Worm (Caenorhabditis elegans) whole organism, L4 larva: ENCODE results near the gene T16H12.2.
A peak's percentile ranks its signal among the peaks of the same experiment; 100 is the strongest.

ENCODE experiments used
- D1046.2 ChIP-seq: fragments of 200-800 bp; sonication (Bioruptor generic); IDR thresholded peaks from 2 replicates; pipeline ENCODE4 v1.3.6; 2022; ENCODE audit warnings: missing genetic modification characterization, missing compliant biosample characterization
- F37D6.2 ChIP-seq: sonication (generic microtip); optimal IDR thresholded peaks from 2 replicates; lab custom pipeline; 2016; ENCODE audit warnings: mild to moderate bottlenecking, missing genetic modification characterization, missing compliant biosample characterization
- F49E8.2 ChIP-seq: sonication (generic microtip); optimal IDR thresholded peaks from 2 replicates; lab custom pipeline; 2016; ENCODE audit warnings: missing compliant biosample characterization, mild to moderate bottlenecking, missing genetic modification characterization, borderline replicate concordance
- R02D3.7 ChIP-seq: fragments of 150-350 bp; sonication (generic microtip); optimal IDR thresholded peaks from 3 replicates; lab custom pipeline; 2014; ENCODE audit warnings: missing biosample characterization, missing genetic modification characterization
- ZK546.5 ChIP-seq, 2 experiments: sonication (generic microtip); optimal IDR thresholded peaks; 2 replicates each; lab custom pipeline; 2017; ENCODE audit warnings: missing biosample characterization in 2 of 2, missing genetic modification characterization in 2 of 2
- arid-1 ChIP-seq: fragments of 200-800 bp; sonication (Bioruptor generic); conservative IDR thresholded peaks from 2 replicates; pipeline ENCODE4 v1.3.6; 2022; ENCODE audit warnings: missing genetic modification reagents, missing genetic modification characterization, missing compliant biosample characterization
- attf-4 ChIP-seq: sonication (generic microtip); optimal IDR thresholded peaks from 3 replicates; lab custom pipeline; 2017; ENCODE audit warnings: missing biosample characterization, missing genetic modification characterization
- ceh-28 ChIP-seq: fragments of 150-350 bp; optimal IDR thresholded peaks from 2 replicates; lab custom pipeline; 2014; ENCODE audit warnings: missing biosample characterization, missing genetic modification reagents, missing genetic modification characterization
- ceh-32 ChIP-seq: sonication (generic microtip); optimal IDR thresholded peaks from 2 replicates; lab custom pipeline; 2016; ENCODE audit warnings: mild to moderate bottlenecking, missing genetic modification characterization, missing compliant biosample characterization; ENCODE audit not compliant: poor library complexity
- dmd-9 ChIP-seq: fragments of 200-800 bp; sonication (Bioruptor generic); IDR thresholded peaks from 2 replicates; pipeline ENCODE4 v1.3.6; 2022; ENCODE audit warnings: missing genetic modification reagents, missing genetic modification characterization, missing compliant biosample characterization
- dpl-1 ChIP-seq: fragments of 150-350 bp; optimal IDR thresholded peaks from 2 replicates; lab custom pipeline; 2014; ENCODE audit warnings: missing biosample characterization, missing genetic modification reagents, missing genetic modification characterization
- duxl-1 ChIP-seq: sonication (generic microtip); optimal IDR thresholded peaks from 2 replicates; lab custom pipeline; 2016; ENCODE audit warnings: mild to moderate bottlenecking, missing genetic modification characterization, moderate library complexity, missing compliant biosample characterization; ENCODE audit not compliant: poor library complexity
- dve-1 ChIP-seq: sonication (generic microtip); optimal IDR thresholded peaks from 2 replicates; lab custom pipeline; 2017; ENCODE audit warnings: antibody characterized with exemption, mild to moderate bottlenecking, missing genetic modification characterization, missing compliant biosample characterization; ENCODE audit not compliant: insufficient read depth
- fkh-10 ChIP-seq: fragments of 150-350 bp; optimal IDR thresholded peaks from 2 replicates; lab custom pipeline; 2014; ENCODE audit warnings: missing biosample characterization, missing genetic modification reagents, missing genetic modification characterization
- hmg-1.1 ChIP-seq: fragments of 200-800 bp; sonication (Bioruptor generic); IDR thresholded peaks from 2 replicates; pipeline ENCODE4 v1.3.6; 2022; ENCODE audit warnings: missing genetic modification reagents, missing genetic modification characterization, missing compliant biosample characterization
- lim-7 ChIP-seq: fragments of 200-800 bp; sonication (Bioruptor generic); IDR thresholded peaks from 2 replicates; pipeline ENCODE4 v1.3.6; 2022; ENCODE audit warnings: missing genetic modification characterization, missing compliant biosample characterization
- lin-15B ChIP-seq: fragments of 150-350 bp; sonication (generic microtip); optimal IDR thresholded peaks from 3 replicates; lab custom pipeline; 2014; ENCODE audit warnings: missing biosample characterization, missing genetic modification characterization
- lin-39 ChIP-seq: fragments of 150-350 bp; optimal IDR thresholded peaks from 2 replicates; lab custom pipeline; 2014; ENCODE audit warnings: missing biosample characterization, missing genetic modification reagents, missing genetic modification characterization
- lsy-2 ChIP-seq, 2 experiments: fragments of 150-350 bp in 1 of 2; sonication (generic microtip) in 1 of 2; optimal IDR thresholded peaks; 2 replicates each; lab custom pipeline; 2014 to 2017; ENCODE audit warnings: missing biosample characterization in 2 of 2, missing genetic modification characterization in 2 of 2
- madf-5 ChIP-seq, 2 experiments: fragments of 200-800 bp; sonication (Bioruptor generic); IDR thresholded peaks; 2 replicates each; pipeline ENCODE4 v1.3.6; 2022; ENCODE audit warnings: missing compliant biosample characterization in 2 of 2, missing genetic modification characterization in 2 of 2
- mdt-29 ChIP-seq: fragments of 200-800 bp; sonication (Bioruptor generic); IDR thresholded peaks from 2 replicates; pipeline ENCODE4 v1.3.6; 2022; ENCODE audit warnings: missing genetic modification reagents, missing genetic modification characterization, missing compliant biosample characterization
- mes-2 ChIP-seq: sonication (generic microtip); optimal IDR thresholded peaks from 2 replicates; lab custom pipeline; 2016; ENCODE audit warnings: missing genotype, mild to moderate bottlenecking, missing genetic modification characterization, missing compliant biosample characterization; ENCODE audit not compliant: poor library complexity, severe bottlenecking
- nhr-10 ChIP-seq: fragments of 150-350 bp; optimal IDR thresholded peaks from 2 replicates; lab custom pipeline; 2014; ENCODE audit warnings: missing biosample characterization, missing genetic modification characterization
- nhr-237 ChIP-seq: sonication (generic microtip); optimal IDR thresholded peaks from 2 replicates; lab custom pipeline; 2017; ENCODE audit warnings: missing biosample characterization, missing genetic modification characterization
- nhr-76 ChIP-seq: fragments of 150-350 bp; optimal IDR thresholded peaks from 2 replicates; lab custom pipeline; 2014; ENCODE audit warnings: missing biosample characterization, missing genetic modification characterization
- nhr-77 ChIP-seq: fragments of 150-350 bp; optimal IDR thresholded peaks from 2 replicates; lab custom pipeline; 2014; ENCODE audit warnings: missing biosample characterization, missing genetic modification characterization
- pha-4 ChIP-seq, 2 experiments: fragments of 150-350 bp in 1 of 2; fragments of 200-800 bp in 1 of 2; sonication (Bioruptor generic) in 1 of 2; IDR thresholded peaks in 1 of 2; optimal IDR thresholded peaks in 1 of 2; 2 replicates each; pipeline versions ENCODE4 v1.3.6 to Lab custom; 2014 to 2022; ENCODE audit warnings: missing genetic modification characterization in 2 of 2, missing genetic modification reagents in 2 of 2, missing biosample characterization in 1 of 2, missing compliant biosample characterization in 1 of 2
- rbr-2 ChIP-seq: sonication (generic microtip); optimal IDR thresholded peaks from 2 replicates; lab custom pipeline; 2016; ENCODE audit warnings: missing genotype, missing genetic modification characterization, missing compliant biosample characterization
- saeg-2 ChIP-seq: fragments of 200-800 bp; sonication (Bioruptor generic); IDR thresholded peaks from 2 replicates; pipeline ENCODE4 v1.3.6; 2022; ENCODE audit warnings: missing genetic modification reagents, missing genetic modification characterization, missing compliant biosample characterization
- spr-3 ChIP-seq: fragments of 200-800 bp; sonication (Bioruptor generic); optimal IDR thresholded peaks from 2 replicates; lab custom pipeline; 2018; ENCODE audit warnings: mild to moderate bottlenecking, missing genetic modification characterization, missing compliant biosample characterization
- tra-1 ChIP-seq: fragments of 200-800 bp; sonication (Bioruptor generic); IDR thresholded peaks from 2 replicates; pipeline ENCODE4 v1.3.6; 2022; ENCODE audit warnings: missing genetic modification reagents, missing genetic modification characterization, missing compliant biosample characterization
- ztf-11 ChIP-seq: fragments of 150-350 bp; optimal IDR thresholded peaks from 2 replicates; lab custom pipeline; 2014; ENCODE audit warnings: missing biosample characterization, missing genetic modification characterization

Gene T16H12.2

ce11 chrIII:10108995-10109394 lies 22.9 kb downstream of the T16H12.2 start, which contains the start of gene T16H12.9:
Gene T16H12.9 (plus strand): TSS chrIII:10109295.
- TF ChIP-seq dmd-9 (no peak), pha-4 (GFP tag; IDR thresholded peaks at IDR 0.05; lab: Robert Waterston, UW) (no peak), pha-4 (tag; optimal IDR thresholded peaks at IDR 0.05; lab: Kevin White, UChicago) (no peak), ztf-11 (tag; lab: Kevin White, UChicago) (no peak), mes-2 (tag; lab: Kevin White, UChicago) (no peak), nhr-76 (tag; lab: Kevin White, UChicago) (no peak), saeg-2 (GFP tag; lab: Robert Waterston, UW) (no peak), nhr-10 (no peak), ceh-28 (tag; lab: Kevin White, UChicago) (no peak), fkh-10 (GFP tag; lab: Kevin White, UChicago) (no peak), lim-7 (GFP tag; lab: Robert Waterston, UW) (no peak)

ce11 chrIII:10112958-10113357 lies 26.9 kb downstream of the T16H12.2 start, which contains the start of gene vps-29:
Gene vps-29 (minus strand): TSS chrIII:10113058.
- TF ChIP-seq F37D6.2 (tag; lab: Kevin White, UChicago) (no peak), D1046.2 (GFP tag; lab: Robert Waterston, UW) (no peak), ZK546.5 (tag; optimal IDR thresholded peaks at IDR 0.05; lab: Kevin White, UChicago) (no peak), nhr-77 (tag; lab: Kevin White, UChicago) (no peak), arid-1 (no peak), lim-7 (GFP tag; lab: Robert Waterston, UW) (no peak), hmg-1.1 (no peak), attf-4 (tag; lab: Kevin White, UChicago) (no peak), ceh-32 (no peak), lin-15B (no peak)

DNA sequence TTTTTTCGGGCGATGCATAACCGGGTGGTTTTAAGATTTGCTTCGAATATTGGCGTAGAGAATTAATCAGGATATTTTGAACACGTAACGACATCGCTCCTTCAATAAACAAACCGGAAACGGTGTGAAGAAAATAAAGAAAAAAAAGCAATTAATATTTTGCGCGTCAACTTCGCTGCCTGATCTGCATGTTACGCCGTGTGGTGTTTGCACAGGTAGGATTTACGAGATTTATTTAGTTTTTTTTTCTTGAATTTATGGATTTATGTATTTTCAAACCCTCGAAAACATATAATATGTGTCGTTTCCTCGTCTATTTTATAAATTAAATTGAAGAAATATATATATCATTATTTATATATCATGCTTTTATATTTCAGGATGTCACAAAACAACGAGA lies 28.6 kb downstream of the T16H12.2 start, which contains the start of the genes ZK1128.1 and mett-10:
Gene ZK1128.1 (minus strand): TSS at position 99 of the 400 bp plus-strand sequence.
Gene mett-10 (plus strand): TSS at position 375 of the 400 bp plus-strand sequence.
- TF ChIP-seq duxl-1 (tag; lab: Kevin White, UChicago): no peak
- no peak for TF ChIP-seq spr-3 (GFP tag; lab: Kevin White, UChicago)
- peak; percentile 45 for TF ChIP-seq mes-2 (tag; lab: Kevin White, UChicago)
- no peak for TF ChIP-seq F49E8.2
- TF ChIP-seq hmg-1.1: 0 out of 2 replicates have a peak, but pooled peaks have one; percentile 13
- peak; percentile 61 for TF ChIP-seq R02D3.7 (tag; lab: Kevin White, UChicago)
- peak in 1 of 2 experiments; percentile 68 for TF ChIP-seq lsy-2 (tag; optimal IDR thresholded peaks at IDR 0.05; lab: Kevin White, UChicago)
- no peak for TF ChIP-seq mdt-29 (GFP tag; lab: Robert Waterston, UW)
- TF ChIP-seq dve-1 (tag; lab: Kevin White, UChicago): peak; percentile 9
- TF ChIP-seq nhr-237: no peak
- peak; percentile 33 for TF ChIP-seq dpl-1
- TF ChIP-seq madf-5 (GFP tag; IDR thresholded peaks at IDR 0.05; lab: Robert Waterston, UW): no peak

ce11 chrIII:10118818-10119217 lies 32.7 kb downstream of the T16H12.2 start, which contains the start of gene ZK1128.3:
Gene ZK1128.3 (minus strand): TSS chrIII:10118918.
- TF ChIP-seq tra-1: no peak
- TF ChIP-seq lin-39 (tag; lab: Kevin White, UChicago): no peak
- no peak for TF ChIP-seq nhr-10
- TF ChIP-seq rbr-2 (tag; lab: Kevin White, UChicago): no peak
